Fruit fly (Drosophila melanogaster): ENCODE measurements around the gene frc.

The frc gene

DNA sequence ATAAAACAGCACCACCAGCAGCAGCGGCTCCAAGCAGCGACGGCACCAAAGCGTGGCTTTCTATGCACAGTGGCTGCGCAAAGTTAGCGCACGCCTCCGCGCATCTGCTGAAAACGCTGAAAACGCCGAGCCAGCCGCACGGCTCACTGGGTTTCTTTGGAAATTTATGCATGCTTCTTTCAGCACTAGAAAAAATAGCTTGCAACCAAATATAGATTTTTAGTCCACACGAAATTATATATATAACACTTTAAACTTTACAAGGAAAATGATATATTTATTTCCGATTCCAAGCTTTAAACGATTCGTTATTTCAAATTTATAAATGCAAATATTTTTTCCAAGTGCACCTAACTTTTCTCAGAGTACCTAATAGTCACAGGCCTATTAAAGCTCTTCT lies 28.3 kb downstream of the frc start (continued):
- TF ChIP-seq CG4282 (GFP tag; optimal IDR thresholded peaks at IDR 0.05) (no peak), danr (GFP tag; IDR thresholded peaks at IDR 0.05) (no peak), sob (GFP tag; IDR thresholded peaks at IDR 0.05) (peak; percentile 21; the same call in 1 of the 2 replicates), Mrtf (GFP tag; IDR thresholded peaks at IDR 0.05) (no peak), gsb-n (tag; optimal IDR thresholded peaks at IDR 0.05) (peak; percentile 37), nau (GFP tag; optimal IDR thresholded peaks at IDR 0.05) (no peak), Dek (tag; optimal IDR thresholded peaks at IDR 0.05) (peak; percentile 12), zfh1 (GFP tag; IDR thresholded peaks at IDR 0.05) (peak; percentile 26; the same call in 1 of the 3 replicates), maf-S (GFP tag; optimal IDR thresholded peaks at IDR 0.05) (no peak), Rx (GFP tag; IDR thresholded peaks at IDR 0.05) (no peak), Rfx (GFP tag; IDR thresholded peaks at IDR 0.05) (peak; percentile 33; the same call in 1 of the 2 replicates), Ets97D (GFP tag; optimal IDR thresholded peaks at IDR 0.05) (no peak), toy (GFP tag; IDR thresholded peaks at IDR 0.05) (no peak), CG2712 (tag; optimal IDR thresholded peaks at IDR 0.05) (peak; percentile 23), CG12391 (tag; optimal IDR thresholded peaks at IDR 0.05) (peak; percentile 50), Ets65A (GFP tag) (peak; percentile 87), CG10462 (GFP tag; optimal IDR thresholded peaks at IDR 0.05) (no peak), CG15073 (GFP tag; optimal IDR thresholded peaks at IDR 0.05) (no peak), crc (GFP tag; optimal IDR thresholded peaks at IDR 0.05) (no peak), eve (GFP tag; optimal IDR thresholded peaks at IDR 0.05) (no peak), Ssrp (tag; optimal IDR thresholded peaks at IDR 0.05) (peak; percentile 48), Atf6 (GFP tag; IDR thresholded peaks at IDR 0.05) (peak; percentile 32; the same call in 1 of the 2 replicates), CG32532 (GFP tag; IDR thresholded peaks at IDR 0.05) (0 out of 2 replicates have a peak, but pooled peaks have one; percentile 32), en (GFP tag; optimal IDR thresholded peaks at IDR 0.05) (no peak), fru (optimal IDR thresholded peaks at IDR 0.05) (no peak), Xrp1 (GFP tag; IDR thresholded peaks at IDR 0.05) (peak; percentile 45; the same call in 1 of the 2 replicates), CG12659 (GFP tag; optimal IDR thresholded peaks at IDR 0.05) (peak; percentile 20), CG9727 (GFP tag; optimal IDR thresholded peaks at IDR 0.05) (peak; percentile 35), CG17361 (GFP tag; IDR thresholded peaks at IDR 0.05) (0 out of 3 replicates have a peak, but pooled peaks have one; percentile 30), jing (GFP tag; optimal IDR thresholded peaks at IDR 0.05) (no peak), Lim3 (GFP tag; IDR thresholded peaks at IDR 0.05) (no peak), sisA (GFP tag; IDR thresholded peaks at IDR 0.05) (peak; percentile 33), mld (GFP tag; IDR thresholded peaks at IDR 0.05; ENCODE audit: partially characterized antibody) (no peak), CG12219 (GFP tag; optimal IDR thresholded peaks at IDR 0.05) (peak; percentile 30), CG3838 (GFP tag; optimal IDR thresholded peaks at IDR 0.05) (no peak), twi (tag; optimal IDR thresholded peaks at IDR 0.05) (no peak), Mad (GFP tag; optimal IDR thresholded peaks at IDR 0.05) (no peak), dmrt99B (tag; optimal IDR thresholded peaks at IDR 0.05) (peak; percentile 62), peb (GFP tag; IDR thresholded peaks at IDR 0.05) (no peak), MTF-1 (GFP tag; optimal IDR thresholded peaks at IDR 0.05; ENCODE audit: borderline replicate concordance) (no peak), CG1529 (GFP tag; optimal IDR thresholded peaks at IDR 0.05) (peak; percentile 1), bsh (GFP tag; optimal IDR thresholded peaks at IDR 0.05) (peak in 1 of 2 experiments; percentile 81), CG15479 (GFP tag; optimal IDR thresholded peaks at IDR 0.05) (no peak), br (optimal IDR thresholded peaks at IDR 0.05) (no peak), Lhr (GFP tag; optimal IDR thresholded peaks at IDR 0.05) (no peak), luna (GFP tag; optimal IDR thresholded peaks at IDR 0.05) (no peak), shn (GFP tag; optimal IDR thresholded peaks at IDR 0.05) (peak; percentile 3), Lpt (GFP tag; optimal IDR thresholded peaks at IDR 0.05) (no peak), hth (optimal IDR thresholded peaks at IDR 0.05) (no peak), CG14965 (GFP tag; optimal IDR thresholded peaks at IDR 0.05; ENCODE audit: borderline replicate concordance) (no peak), CG10654 (GFP tag; optimal IDR thresholded peaks at IDR 0.05) (peak; percentile 6), CG6854 (GFP tag; optimal IDR thresholded peaks at IDR 0.05) (peak; percentile 1), CG7928 (GFP tag; optimal IDR thresholded peaks at IDR 0.05) (no peak)
